Worm (Caenorhabditis elegans) whole organism, young adult: ENCODE data around the gene cdh-5.
"Not testable (repeated sequence)": the region's sequence is repeated elsewhere in the genome, so short reads cannot be mapped to it uniquely, and the experiment has no call there.

Experiments
- B0261.1 ChIP-seq: sonication (generic microtip); optimal IDR thresholded peaks from 2 replicates; lab custom pipeline; 2016; ENCODE audit warnings: mild to moderate bottlenecking, missing genetic modification characterization, moderate library complexity, missing compliant biosample characterization
- C06A6.2 ChIP-seq: fragments of 200-800 bp; sonication (Bioruptor generic); conservative IDR thresholded peaks from 2 replicates; pipeline ENCODE4 v1.3.6; 2022; ENCODE audit warnings: missing genetic modification characterization, missing compliant biosample characterization
- C17E4.6 ChIP-seq: fragments of 200-800 bp; sonication (Bioruptor generic); IDR thresholded peaks from 2 replicates; pipeline ENCODE4 v1.3.6; 2022; ENCODE audit warnings: missing genetic modification reagents, missing genetic modification characterization, missing compliant biosample characterization
- D2030.7 ChIP-seq: fragments of 200-800 bp; sonication (Bioruptor generic); IDR thresholded peaks from 2 replicates; pipeline ENCODE4 v1.3.6; 2022; ENCODE audit warnings: missing genetic modification reagents, missing genetic modification characterization, missing compliant biosample characterization
- F10E7.11 ChIP-seq: sonication (generic microtip); optimal IDR thresholded peaks from 2 replicates; lab custom pipeline; 2017; ENCODE audit warnings: mild to moderate bottlenecking, missing genetic modification characterization, moderate library complexity, missing compliant biosample characterization
- F22D6.2 ChIP-seq: sonication (generic microtip); optimal IDR thresholded peaks from 2 replicates; lab custom pipeline; 2016; ENCODE audit warnings: mild to moderate bottlenecking, missing genetic modification characterization, missing compliant biosample characterization
- F33H1.4 ChIP-seq: fragments of 200-800 bp; sonication (Bioruptor generic); IDR thresholded peaks from 2 replicates; pipeline ENCODE4 v1.3.6; 2022; ENCODE audit warnings: missing genetic modification reagents, missing genetic modification characterization, missing compliant biosample characterization
- F55B11.4 ChIP-seq: sonication (generic microtip); optimal IDR thresholded peaks from 2 replicates; lab custom pipeline; 2016; ENCODE audit warnings: missing compliant biosample characterization, missing genetic modification characterization, borderline replicate concordance; ENCODE audit not compliant: insufficient read depth
- F57A8.1 ChIP-seq: fragments of 200-800 bp; sonication (Bioruptor generic); optimal IDR thresholded peaks from 2 replicates; lab custom pipeline; 2018; ENCODE audit warnings: mild to moderate bottlenecking, missing genetic modification characterization, moderate library complexity, missing compliant biosample characterization
- K11D2.4 ChIP-seq: fragments of 200-800 bp; sonication (Bioruptor generic); IDR thresholded peaks from 2 replicates; pipeline ENCODE4 v1.3.6; 2022; ENCODE audit warnings: missing genetic modification reagents, missing genetic modification characterization, missing compliant biosample characterization
- T26A5.8 ChIP-seq: sonication (generic microtip); optimal IDR thresholded peaks from 2 replicates; lab custom pipeline; 2016; ENCODE audit warnings: missing genetic modification characterization, missing compliant biosample characterization
- Y53F4B.3 ChIP-seq: fragments of 200-800 bp; sonication (Bioruptor generic); IDR thresholded peaks from 2 replicates; pipeline ENCODE4 v1.3.6; 2022; ENCODE audit warnings: missing genetic modification reagents, missing genetic modification characterization, missing compliant biosample characterization
- Y53G8AR.9 ChIP-seq: fragments of 200-800 bp; sonication (Bioruptor generic); conservative IDR thresholded peaks from 2 replicates; pipeline ENCODE4 v1.3.6; 2022; ENCODE audit warnings: missing genetic modification reagents, missing genetic modification characterization, missing compliant biosample characterization
- Y79H2A.3 ChIP-seq: fragments of 200-800 bp; sonication (Bioruptor generic); conservative IDR thresholded peaks from 2 replicates; pipeline ENCODE4 v1.3.6; 2022; ENCODE audit warnings: missing genetic modification reagents, missing genetic modification characterization, missing compliant biosample characterization
- ama-1 ChIP-seq, 3 experiments: fragments of 150-350 bp in 1 of 3; sonication (generic microtip) in 2 of 3; optimal IDR thresholded peaks; 2 replicates each; lab custom pipeline; 2014 to 2018; ENCODE audit warnings: missing biosample characterization in 2 of 3, missing genetic modification characterization in 2 of 3, missing genetic modification reagents in 2 of 3
- attf-5 ChIP-seq: fragments of 200-800 bp; sonication (Bioruptor generic); optimal IDR thresholded peaks from 2 replicates; lab custom pipeline; 2018; ENCODE audit warnings: mild to moderate bottlenecking, missing genetic modification characterization, missing compliant biosample characterization
- attf-6 ChIP-seq: fragments of 200-800 bp; sonication (Bioruptor generic); IDR thresholded peaks from 2 replicates; pipeline ENCODE4 v1.3.6; 2022; ENCODE audit warnings: missing genetic modification reagents, missing genetic modification characterization, missing compliant biosample characterization
- bed-1 ChIP-seq: fragments of 200-800 bp; sonication (Bioruptor generic); IDR thresholded peaks from 2 replicates; pipeline ENCODE4 v1.3.6; 2022; ENCODE audit warnings: missing genetic modification reagents, missing genetic modification characterization, missing compliant biosample characterization
- ccch-3 ChIP-seq: fragments of 200-800 bp; sonication (Bioruptor generic); optimal IDR thresholded peaks from 2 replicates; lab custom pipeline; 2018; ENCODE audit warnings: mild to moderate bottlenecking, missing genetic modification characterization, missing compliant biosample characterization
- cebp-2 ChIP-seq: fragments of 200-800 bp; sonication (Bioruptor generic); IDR thresholded peaks from 2 replicates; pipeline ENCODE4 v1.3.6; 2022; ENCODE audit warnings: missing genetic modification characterization, missing compliant biosample characterization
- ceh-79 ChIP-seq: sonication (generic microtip); optimal IDR thresholded peaks from 2 replicates; lab custom pipeline; 2017; ENCODE audit warnings: mild to moderate bottlenecking, missing genetic modification characterization, missing compliant biosample characterization
- egl-44 ChIP-seq: fragments of 200-800 bp; sonication (Bioruptor generic); IDR thresholded peaks from 2 replicates; pipeline ENCODE4 v1.3.6; 2022; ENCODE audit warnings: missing genetic modification reagents, missing genetic modification characterization, missing compliant biosample characterization
- egrh-3 ChIP-seq: fragments of 200-800 bp; sonication (Bioruptor generic); IDR thresholded peaks from 2 replicates; pipeline ENCODE4 v1.3.6; 2022; ENCODE audit warnings: missing genetic modification reagents, missing genetic modification characterization, missing compliant biosample characterization
- fkh-3 ChIP-seq: sonication (generic microtip); optimal IDR thresholded peaks from 2 replicates; lab custom pipeline; 2016; ENCODE audit warnings: mild to moderate bottlenecking, missing genetic modification characterization, missing compliant biosample characterization
- hlh-12 ChIP-seq: sonication (generic microtip); optimal IDR thresholded peaks from 2 replicates; lab custom pipeline; 2016; ENCODE audit warnings: missing genetic modification characterization, missing compliant biosample characterization
- hlh-26 ChIP-seq: fragments of 200-800 bp; sonication (Bioruptor generic); conservative IDR thresholded peaks from 2 replicates; pipeline ENCODE4 v1.3.6; 2022; ENCODE audit warnings: missing genetic modification reagents, missing genetic modification characterization, missing compliant biosample characterization
- let-526 ChIP-seq: fragments of 200-800 bp; sonication (Bioruptor generic); IDR thresholded peaks from 2 replicates; pipeline ENCODE4 v1.3.6; 2022; ENCODE audit warnings: missing genetic modification reagents, missing genetic modification characterization, missing compliant biosample characterization
- lir-1 ChIP-seq: fragments of 200-800 bp; sonication (Bioruptor generic); conservative IDR thresholded peaks from 2 replicates; pipeline ENCODE4 v1.3.6; 2022; ENCODE audit warnings: missing genetic modification reagents, missing genetic modification characterization, missing compliant biosample characterization
- madf-6 ChIP-seq: fragments of 200-800 bp; sonication (Bioruptor generic); IDR thresholded peaks from 2 replicates; pipeline ENCODE4 v1.3.6; 2022; ENCODE audit warnings: missing genetic modification reagents, missing genetic modification characterization, missing compliant biosample characterization
- nfya-1 ChIP-seq: sonication (generic microtip); optimal IDR thresholded peaks from 2 replicates; lab custom pipeline; 2017; ENCODE audit warnings: antibody characterized with exemption, missing compliant biosample characterization, missing genetic modification characterization, borderline replicate concordance; ENCODE audit not compliant: insufficient read depth
- nfya-2 ChIP-seq: fragments of 200-800 bp; sonication (Bioruptor generic); IDR thresholded peaks from 2 replicates; pipeline ENCODE4 v1.3.6; 2022; ENCODE audit warnings: missing genetic modification reagents, missing genetic modification characterization, missing compliant biosample characterization
- nhr-120 ChIP-seq: fragments of 200-800 bp; sonication (Bioruptor generic); IDR thresholded peaks from 2 replicates; pipeline ENCODE4 v1.3.6; 2022; ENCODE audit warnings: missing genetic modification characterization, missing compliant biosample characterization
- nhr-80 ChIP-seq: sonication (generic microtip); optimal IDR thresholded peaks from 2 replicates; lab custom pipeline; 2016; ENCODE audit warnings: missing genetic modification characterization, missing compliant biosample characterization
- repo-1 ChIP-seq: sonication (generic microtip); optimal IDR thresholded peaks from 2 replicates; lab custom pipeline; 2017; ENCODE audit warnings: mild to moderate bottlenecking, missing genetic modification characterization, missing compliant biosample characterization
- snpc-3.4 ChIP-seq: sonication (generic microtip); optimal IDR thresholded peaks from 2 replicates; lab custom pipeline; 2017; ENCODE audit warnings: missing genetic modification characterization, mild to moderate bottlenecking, missing compliant biosample characterization, antibody characterized with exemption, moderate library complexity, missing genotype, missing genetic modification reagents
- somi-1 ChIP-seq: fragments of 200-800 bp; sonication (Bioruptor generic); optimal IDR thresholded peaks from 2 replicates; lab custom pipeline; 2018; ENCODE audit warnings: mild to moderate bottlenecking, missing genetic modification characterization, missing compliant biosample characterization
- sptf-2 ChIP-seq: fragments of 200-800 bp; sonication (Bioruptor generic); optimal IDR thresholded peaks from 2 replicates; lab custom pipeline; 2018; ENCODE audit warnings: mild to moderate bottlenecking, missing genetic modification characterization, missing compliant biosample characterization
- zfh-2 ChIP-seq: fragments of 200-800 bp; sonication (Bioruptor generic); conservative IDR thresholded peaks from 2 replicates; pipeline ENCODE4 v1.3.6; 2022; ENCODE audit warnings: missing genetic modification reagents, missing genetic modification characterization, missing compliant biosample characterization
- ztf-22 ChIP-seq: fragments of 200-800 bp; sonication (Bioruptor generic); optimal IDR thresholded peaks from 2 replicates; lab custom pipeline; 2018; ENCODE audit warnings: mild to moderate bottlenecking, missing genetic modification characterization, moderate library complexity, missing compliant biosample characterization
- ztf-28 ChIP-seq: fragments of 200-800 bp; sonication (Bioruptor generic); IDR thresholded peaks from 2 replicates; pipeline ENCODE4 v1.3.6; 2022; ENCODE audit warnings: missing genetic modification reagents, missing genetic modification characterization, missing compliant biosample characterization

Gene cdh-5

ce11 chrIV:8705504-8705903 is 36.8 kb downstream of the cdh-5 start, which contains the start of gene H23L24.4:
H23L24.4 (minus strand) TSS chrIV:8705604.
- TF ChIP-seq C17E4.6: no peak
- TF ChIP-seq repo-1 (tag; lab: Kevin White, UChicago): no peak
- TF ChIP-seq, all 124 proteins: peak for 0

ce11 chrIV:8708046-8708445 is 39.3 kb downstream of the cdh-5 start:
- TF ChIP-seq nhr-120 (GFP tag; lab: Robert Waterston, UW) (no peak), egrh-3 (GFP tag; lab: Robert Waterston, UW) (no peak), F57A8.1 (no peak), Y79H2A.3 (GFP tag; lab: Robert Waterston, UW) (no peak), somi-1 (GFP tag; lab: Kevin White, UChicago) (no peak), madf-6 (no peak), B0261.1 (tag; lab: Kevin White, UChicago) (no peak), T26A5.8 (tag; lab: Kevin White, UChicago) (no peak), C06A6.2 (GFP tag; lab: Robert Waterston, UW) (no peak), ceh-79 (tag; lab: Kevin White, UChicago) (no peak), F33H1.4 (GFP tag; lab: Robert Waterston, UW) (no peak), nhr-80 (tag; lab: Kevin White, UChicago) (no peak), cebp-2 (GFP tag; lab: Robert Waterston, UW) (no peak), Y53F4B.3 (no peak), Y53G8AR.9 (GFP tag; lab: Robert Waterston, UW) (no peak), attf-5 (no peak)

- not testable (repeated sequence) for TF ChIP-seq F57A8.1; ama-1 (optimal IDR thresholded peaks at IDR 0.05; lab: Kevin White, UChicago); ama-1 (GFP tag; optimal IDR thresholded peaks at IDR 0.05; lab: Kevin White, UChicago); nfya-2 (GFP tag; lab: Robert Waterston, UW)
Observed at ce11 chrIV:8715032-8715431, 46.3 kb downstream of the cdh-5 start, which contains the start of the genes parg-2 and ipla-5. parg-2 (minus strand) TSS chrIV:8715132. ipla-5 (plus strand) TSS chrIV:8715247.

ce11 chrIV:8718153-8718552 is 49.4 kb downstream of the cdh-5 start, which contains the start of gene H23L24.1:
H23L24.1 (plus strand) TSS chrIV:8718453.
- TF ChIP-seq F55B11.4 (no peak), Y53G8AR.9 (GFP tag; lab: Robert Waterston, UW) (no peak), K11D2.4 (GFP tag; lab: Robert Waterston, UW) (no peak), egl-44 (GFP tag; lab: Robert Waterston, UW) (no peak), egrh-3 (GFP tag; lab: Robert Waterston, UW) (no peak), nfya-1 (no peak), ztf-28 (GFP tag; lab: Robert Waterston, UW) (no peak), F10E7.11 (tag; lab: Kevin White, UChicago) (no peak), somi-1 (GFP tag; lab: Kevin White, UChicago) (no peak), snpc-3.4 (tag; lab: Kevin White, UChicago) (no peak)
- TF ChIP-seq, all 124 proteins: peak for 0

ce11 chrIV:8722801-8723200 is 54.1 kb downstream of the cdh-5 start:
- TF ChIP-seq bed-1 (GFP tag; lab: Robert Waterston, UW) (no peak), Y53F4B.3 (no peak), ccch-3 (no peak), F22D6.2 (no peak), repo-1 (tag; lab: Kevin White, UChicago) (no peak), attf-6 (GFP tag; lab: Robert Waterston, UW) (no peak), lir-1 (GFP tag; lab: Robert Waterston, UW) (no peak), D2030.7 (GFP tag; lab: Robert Waterston, UW) (no peak), hlh-12 (tag; lab: Kevin White, UChicago) (no peak), fkh-3 (tag; lab: Kevin White, UChicago) (no peak), F57A8.1 (no peak), madf-6 (no peak), let-526 (GFP tag; lab: Robert Waterston, UW) (no peak), ztf-22 (GFP tag; lab: Kevin White, UChicago) (no peak), nfya-1 (no peak), zfh-2 (GFP tag; lab: Robert Waterston, UW) (no peak), hlh-26 (GFP tag; lab: Robert Waterston, UW) (no peak), sptf-2 (no peak)
